Worm (Caenorhabditis elegans) whole organism, L4/young adult: ENCODE data around the gene K11H3.5.

Experiments
- W03F9.2 ChIP-seq: fragments of 150-350 bp; optimal IDR thresholded peaks from 2 replicates; lab custom pipeline; 2014; ENCODE audit warnings: missing biosample characterization, missing genetic modification characterization
- dao-5 ChIP-seq: sonication (generic microtip); optimal IDR thresholded peaks from 2 replicates; lab custom pipeline; 2016; ENCODE audit warnings: missing genotype, missing genetic modification characterization, moderate library complexity, missing compliant biosample characterization
- him-1 ChIP-seq: sonication (generic microtip); optimal IDR thresholded peaks from 2 replicates; lab custom pipeline; 2016; ENCODE audit warnings: missing genotype, missing genetic modification reagents, missing genetic modification characterization, missing compliant biosample characterization

DNA sequence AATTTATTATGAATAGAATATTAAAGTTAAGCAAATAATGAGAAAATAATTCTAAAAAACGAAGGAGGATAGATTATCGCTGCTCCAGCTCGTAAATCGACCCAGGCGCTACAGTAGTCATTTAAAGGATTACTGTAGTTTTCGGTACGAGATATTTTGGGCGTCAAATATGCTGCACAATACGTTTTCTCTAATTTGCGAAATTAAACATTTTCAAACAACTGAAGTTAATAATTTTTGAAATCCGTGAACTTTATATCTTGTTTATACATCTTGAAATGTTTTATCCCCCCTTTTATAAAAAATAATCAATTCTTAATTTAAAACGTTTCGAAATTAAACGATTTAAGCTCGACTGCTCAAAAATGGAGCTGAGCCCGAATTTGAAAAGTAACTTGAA lies 2.5 kb downstream of the K11H3.5 start, which contains the start of gene K11H3.2:
- no peak for TF ChIP-seq him-1 (tag; lab: Kevin White, UChicago)
- TF ChIP-seq dao-5 (tag; lab: Kevin White, UChicago), result no peak
- TF ChIP-seq W03F9.2 (tag; lab: Kevin White, UChicago), result no peak
